Fruit fly (Drosophila melanogaster) Kc167 (cell line): Measurements from ENCODE around the gene CG32237.

Source experiments
- Myc ChIP-seq: fragments of >200 bp; optimal IDR thresholded peaks from 2 replicates; lab custom pipeline; 2017; ENCODE audit warnings: missing external identifiers
- Sin3A ChIP-seq: fragments of >200 bp; optimal IDR thresholded peaks from 2 replicates; lab custom pipeline; 2018; ENCODE audit warnings: missing external identifiers
- psq ChIP-seq: fragments of >200 bp; optimal IDR thresholded peaks from 2 replicates; lab custom pipeline; 2017; ENCODE audit warnings: missing external identifiers
- ttk ChIP-seq: sonication (Bioruptor generic); optimal IDR thresholded peaks from 2 replicates; lab custom pipeline; 2017; ENCODE audit warnings: missing external identifiers

DNA sequence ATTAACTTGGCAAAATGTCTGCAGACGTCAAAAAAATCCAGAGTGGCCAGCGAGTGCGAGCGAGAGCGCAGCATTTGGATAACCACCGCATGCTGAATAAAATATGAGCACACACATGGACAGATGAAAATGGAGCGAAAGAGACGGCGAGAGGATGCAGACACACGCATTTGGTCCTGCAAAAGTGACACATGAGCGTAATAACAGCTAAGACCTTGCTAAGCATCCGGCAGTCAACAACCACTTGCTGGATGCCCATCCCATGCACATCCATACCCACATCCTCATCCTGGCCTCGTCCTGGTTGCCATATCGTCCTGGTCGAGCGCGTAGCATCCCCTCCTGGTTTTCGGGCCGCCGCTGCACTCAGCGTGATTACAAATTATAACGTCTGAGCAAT is 9.6 kb downstream of the CG32237 start:
- TF ChIP-seq psq (lab: Kevin White, UChicago), result no peak
- TF ChIP-seq Myc (lab: Kevin White, UChicago), result no peak
- no peak for TF ChIP-seq ttk (lab: Kevin White, UChicago)
- no peak for TF ChIP-seq Sin3A (lab: Kevin White, UChicago)
